Worm (Caenorhabditis elegans) whole organism, young adult: Measurements from ENCODE around the gene C49C8.2.
A peak's percentile ranks its signal among the peaks of the same experiment; 100 is the strongest.

Source experiments
- C06A6.2 ChIP-seq: fragments of 200-800 bp; sonication (Bioruptor generic); conservative IDR thresholded peaks from 2 replicates; pipeline ENCODE4 v1.3.6; 2022; ENCODE audit warnings: missing genetic modification characterization, missing compliant biosample characterization
- F37B4.10 ChIP-seq: fragments of 200-800 bp; sonication (Bioruptor generic); IDR thresholded peaks from 2 replicates; pipeline ENCODE4 v1.3.6; 2022; ENCODE audit warnings: missing genetic modification characterization, missing compliant biosample characterization
- attf-6 ChIP-seq: fragments of 200-800 bp; sonication (Bioruptor generic); IDR thresholded peaks from 2 replicates; pipeline ENCODE4 v1.3.6; 2022; ENCODE audit warnings: missing genetic modification reagents, missing genetic modification characterization, missing compliant biosample characterization
- egl-18 ChIP-seq: fragments of 200-800 bp; sonication (Bioruptor generic); IDR thresholded peaks from 2 replicates; pipeline ENCODE4 v1.3.6; 2022; ENCODE audit warnings: missing genetic modification reagents, missing genetic modification characterization, missing compliant biosample characterization
- egl-44 ChIP-seq: fragments of 200-800 bp; sonication (Bioruptor generic); IDR thresholded peaks from 2 replicates; pipeline ENCODE4 v1.3.6; 2022; ENCODE audit warnings: missing genetic modification reagents, missing genetic modification characterization, missing compliant biosample characterization
- hmg-1.2 ChIP-seq: fragments of 200-800 bp; sonication (Bioruptor generic); IDR thresholded peaks from 2 replicates; pipeline ENCODE4 v1.3.6; 2022; ENCODE audit warnings: missing genetic modification reagents, missing genetic modification characterization, missing compliant biosample characterization
- let-607 ChIP-seq, 2 experiments: fragments of 200-800 bp in 1 of 2; sonication (Bioruptor generic) in 1 of 2; sonication (generic microtip) in 1 of 2; optimal IDR thresholded peaks; 2 replicates each; lab custom pipeline; 2016 to 2018; ENCODE audit warnings: mild to moderate bottlenecking in 2 of 2, missing compliant biosample characterization in 2 of 2, missing genetic modification characterization in 2 of 2, moderate library complexity in 2 of 2, missing genotype in 1 of 2
- ztf-18 ChIP-seq: sonication (generic microtip); optimal IDR thresholded peaks from 2 replicates; lab custom pipeline; 2016; ENCODE audit warnings: missing genotype, mild to moderate bottlenecking, missing genetic modification characterization, missing compliant biosample characterization

Gene C49C8.2

ce11 chrIV:8691486-8691885 is 40.6 kb downstream of the C49C8.2 start, which contains the start of the genes hst-1 and ints-6:
hst-1 (minus strand) TSS chrIV:8691513.
ints-6 (plus strand) TSS chrIV:8691745.
- TF ChIP-seq attf-6 (GFP tag; lab: Robert Waterston, UW) (no peak), ztf-18 (peak; percentile 5)

DNA sequence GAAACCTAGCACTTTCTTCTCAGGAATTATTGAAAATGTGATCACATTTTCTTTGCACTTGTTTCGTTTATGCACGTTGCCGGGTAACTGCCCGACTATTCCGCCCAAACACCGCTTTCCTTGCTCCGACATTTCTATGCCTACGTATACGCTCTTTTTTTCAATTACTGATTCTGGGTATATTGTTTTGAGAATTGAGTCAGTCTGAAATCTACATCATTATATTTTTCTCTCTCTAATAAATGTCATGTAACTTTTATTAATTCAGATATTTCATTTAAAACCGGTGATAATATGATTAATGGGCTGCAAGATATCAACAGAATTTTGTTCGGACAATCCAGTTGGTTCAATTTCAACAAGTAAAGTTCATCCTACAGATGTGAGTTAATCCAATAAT is 46.5 kb downstream of the C49C8.2 start, which contains the start of gene ttll-11:
Gene ttll-11, plus strand, starts transcription at position 301 of the 400 bp plus-strand sequence.
- TF ChIP-seq egl-44 (GFP tag; lab: Robert Waterston, UW) (no peak), hmg-1.2 (no peak), C06A6.2 (GFP tag; lab: Robert Waterston, UW) (no peak), F37B4.10 (no peak), egl-18 (no peak), let-607 (tag; optimal IDR thresholded peaks at IDR 0.05; lab: Kevin White, UChicago) (no peak)
